Fruit fly (Drosophila melanogaster): Measurements from ENCODE around the gene CG15172.

CG15172 gene

dm6 chr2L:19014881-19015366 is 7.3 kb upstream of the CG15172 start (continued):
- TF ChIP-seq CG11093 (GFP tag; IDR thresholded peaks at IDR 0.05) (no peak), az2 (GFP tag; optimal IDR thresholded peaks at IDR 0.05) (no peak), Atf3 (GFP tag; optimal IDR thresholded peaks at IDR 0.05) (no peak)

dm6 chr2L:19015628-19016027 is 6.6 kb upstream of the CG15172 start:
- TF ChIP-seq mirr (GFP tag; optimal IDR thresholded peaks at IDR 0.05) (peak; percentile 37), Hey (tag; optimal IDR thresholded peaks at IDR 0.05) (peak; percentile 96), CG10543 (GFP tag; optimal IDR thresholded peaks at IDR 0.05) (peak; percentile 66), abd-A (tag; optimal IDR thresholded peaks at IDR 0.05) (peak; percentile 91), NK7.1 (GFP tag; optimal IDR thresholded peaks at IDR 0.05) (no peak), CG17328 (GFP tag; IDR thresholded peaks at IDR 0.05) (no peak), nmo (GFP tag; optimal IDR thresholded peaks at IDR 0.05) (no peak), zen2 (GFP tag; IDR thresholded peaks at IDR 0.05; ENCODE audit: partially characterized antibody) (peak; percentile 34; the same call in 1 of the 3 replicates), Adf1 (GFP tag; IDR thresholded peaks at IDR 0.05) (peak; percentile 7; the same call in 1 of the 2 replicates), D19A (tag; optimal IDR thresholded peaks at IDR 0.05) (no peak), Med (GFP tag) (peak; percentile 54), ci (GFP tag; IDR thresholded peaks at IDR 0.05) (0 out of 3 replicates have a peak, but pooled peaks have one; percentile 7), CG3847 (GFP tag; IDR thresholded peaks at IDR 0.05) (0 out of 2 replicates have a peak, but pooled peaks have one; percentile 10), CG13894 (tag; optimal IDR thresholded peaks at IDR 0.05) (peak; percentile 49)

dm6 chr2L:19017060-19017459 is 5.2 kb upstream of the CG15172 start:
- TF ChIP-seq CG10543 (GFP tag; optimal IDR thresholded peaks at IDR 0.05) (peak; percentile 23), Hey (tag; optimal IDR thresholded peaks at IDR 0.05) (peak; percentile 42), abd-A (tag; optimal IDR thresholded peaks at IDR 0.05) (peak; percentile 91), CG18599 (GFP tag; optimal IDR thresholded peaks at IDR 0.05) (peak; percentile 8), lab (GFP tag; optimal IDR thresholded peaks at IDR 0.05) (peak; percentile 18), CG7987 (GFP tag; optimal IDR thresholded peaks at IDR 0.05) (no peak), Lhr (GFP tag; optimal IDR thresholded peaks at IDR 0.05) (no peak)

dm6 chr2L:19018266-19018665 is 4.0 kb upstream of the CG15172 start:
- no peak for TF ChIP-seq CG1647 (GFP tag; optimal IDR thresholded peaks at IDR 0.05)
- peak; percentile 4 for TF ChIP-seq sd (tag; optimal IDR thresholded peaks at IDR 0.05)
- no peak for TF ChIP-seq Six4 (GFP tag; optimal IDR thresholded peaks at IDR 0.05)
- 0 out of 3 replicates have a peak, but pooled peaks have one; percentile 15 for TF ChIP-seq ci (GFP tag; IDR thresholded peaks at IDR 0.05)
- TF ChIP-seq Dll (GFP tag; IDR thresholded peaks at IDR 0.05; ENCODE audit: partially characterized antibody): no peak
- no peak for TF ChIP-seq CG16815 (GFP tag; optimal IDR thresholded peaks at IDR 0.05)
- TF ChIP-seq Ets65A (GFP tag): peak; percentile 69
- no peak for TF ChIP-seq CG6683 (GFP tag; optimal IDR thresholded peaks at IDR 0.05)
- peak; percentile 53 for TF ChIP-seq CG18599 (GFP tag; optimal IDR thresholded peaks at IDR 0.05)
- no peak for TF ChIP-seq p53 (GFP tag; optimal IDR thresholded peaks at IDR 0.05)
- peak; percentile 34; the same call in 1 of the 2 replicates for TF ChIP-seq Adf1 (GFP tag; IDR thresholded peaks at IDR 0.05)
- peak; percentile 22 for TF ChIP-seq CG12071 (GFP tag; optimal IDR thresholded peaks at IDR 0.05)
- no peak for TF ChIP-seq CG1529 (GFP tag; optimal IDR thresholded peaks at IDR 0.05)
- TF ChIP-seq CG10543 (GFP tag; optimal IDR thresholded peaks at IDR 0.05): peak; percentile 74
- 0 out of 2 replicates have a peak, but pooled peaks have one; percentile 18 for TF ChIP-seq Ptx1 (GFP tag; IDR thresholded peaks at IDR 0.05)
- peak; percentile 32 for TF ChIP-seq oc (tag; optimal IDR thresholded peaks at IDR 0.05)
- TF ChIP-seq Sox102F (GFP tag; optimal IDR thresholded peaks at IDR 0.05): no peak
- no peak for TF ChIP-seq CG9609 (GFP tag; optimal IDR thresholded peaks at IDR 0.05)
- no peak for TF ChIP-seq CG11085 (GFP tag; IDR thresholded peaks at IDR 0.05)
- TF ChIP-seq Hr51 (GFP tag; optimal IDR thresholded peaks at IDR 0.05): peak in 1 of 2 experiments; percentile 5
- peak; percentile 70 for TF ChIP-seq crol (GFP tag; IDR thresholded peaks at IDR 0.05)
- TF ChIP-seq Hey (tag; optimal IDR thresholded peaks at IDR 0.05): peak; percentile 92
- TF ChIP-seq unc-4 (GFP tag; IDR thresholded peaks at IDR 0.05; ENCODE audit: partially characterized antibody): no peak
- TF ChIP-seq mirr (GFP tag; optimal IDR thresholded peaks at IDR 0.05): peak; percentile 73
- TF ChIP-seq Med (GFP tag): peak; percentile 7
- peak; percentile 92 for TF ChIP-seq abd-A (tag; optimal IDR thresholded peaks at IDR 0.05)
- peak; percentile 19 for TF ChIP-seq nerfin-1 (tag; optimal IDR thresholded peaks at IDR 0.05)
- no peak for TF ChIP-seq CG13287 (GFP tag; IDR thresholded peaks at IDR 0.05; ENCODE audit: partially characterized antibody)
- TF ChIP-seq Hr78 (GFP tag; optimal IDR thresholded peaks at IDR 0.05): no peak
- TF ChIP-seq D19A (tag; optimal IDR thresholded peaks at IDR 0.05): no peak
